Worm (Caenorhabditis elegans) whole organism, late embryonic: ENCODE data around the gene mltn-11.

Experiments used
- ama-1 ChIP-seq: fragments of 150-350 bp; optimal IDR thresholded peaks from 2 replicates; lab custom pipeline; 2014
- elt-2 ChIP-seq: sonication (generic microtip); optimal IDR thresholded peaks from 2 replicates; lab custom pipeline; 2016; ENCODE audit warnings: missing genetic modification reagents, missing genetic modification characterization, missing compliant biosample characterization
- elt-4 ChIP-seq: sonication (generic microtip); optimal IDR thresholded peaks from 2 replicates; lab custom pipeline; 2016; ENCODE audit warnings: missing genetic modification characterization, missing compliant biosample characterization
- fkh-10 ChIP-seq: fragments of 150-350 bp; optimal IDR thresholded peaks from 2 replicates; lab custom pipeline; 2014; ENCODE audit warnings: missing biosample characterization, missing genetic modification reagents, missing genetic modification characterization
- hlh-15 ChIP-seq: sonication (generic microtip); optimal IDR thresholded peaks from 2 replicates; lab custom pipeline; 2016; ENCODE audit warnings: missing genetic modification characterization, missing compliant biosample characterization
- lin-11 ChIP-seq: fragments of 200-800 bp; sonication (Bioruptor generic); optimal IDR thresholded peaks from 2 replicates; lab custom pipeline; 2018; ENCODE audit warnings: mild to moderate bottlenecking, missing genetic modification characterization, missing compliant biosample characterization
- madf-2 ChIP-seq: sonication (generic microtip); optimal IDR thresholded peaks from 2 replicates; lab custom pipeline; 2017; ENCODE audit warnings: missing genetic modification characterization, missing compliant biosample characterization
- nfya-1 ChIP-seq: sonication (generic microtip); optimal IDR thresholded peaks from 2 replicates; lab custom pipeline; 2017; ENCODE audit warnings: missing genetic modification characterization, mild to moderate bottlenecking, missing compliant biosample characterization, antibody characterized with exemption, moderate library complexity
- pat-9 ChIP-seq: fragments of 200-800 bp; sonication (Bioruptor generic); optimal IDR thresholded peaks from 2 replicates; lab custom pipeline; 2018; ENCODE audit warnings: mild to moderate bottlenecking, missing genetic modification characterization, moderate library complexity, missing compliant biosample characterization
- pax-1 ChIP-seq: fragments of 150-350 bp; optimal IDR thresholded peaks from 2 replicates; lab custom pipeline; 2014; ENCODE audit warnings: missing biosample characterization, missing genetic modification characterization
- pha-4 ChIP-seq: fragments of 150-350 bp; optimal IDR thresholded peaks from 2 replicates; lab custom pipeline; 2018; ENCODE audit warnings: missing biosample characterization, missing genetic modification reagents, missing genetic modification characterization

- no peak for TF ChIP-seq ama-1 (lab: Kevin White, UChicago)
- no peak for TF ChIP-seq pat-9 (tag; lab: Kevin White, UChicago)
- no peak for TF ChIP-seq pha-4 (tag; lab: Kevin White, UChicago)
- no peak for TF ChIP-seq elt-4 (tag; lab: Kevin White, UChicago)
- no peak for TF ChIP-seq pax-1 (tag; lab: Kevin White, UChicago)
- no peak for TF ChIP-seq elt-2 (tag; lab: Kevin White, UChicago)
- no peak for TF ChIP-seq nfya-1 (tag; lab: Kevin White, UChicago)
- TF ChIP-seq madf-2 (tag; lab: Kevin White, UChicago) = no peak
- TF ChIP-seq lin-11 = no peak
- no peak for TF ChIP-seq hlh-15 (tag; lab: Kevin White, UChicago)
- TF ChIP-seq fkh-10 (GFP tag; lab: Kevin White, UChicago) = no peak
Observed at ce11 chrV:16600623-16601022, 35.4 kb upstream of the mltn-11 start, which contains the start of gene T03E6.9.
